Worm (Caenorhabditis elegans): ENCODE data around the gene subs-4.

The subs-4 gene

DNA sequence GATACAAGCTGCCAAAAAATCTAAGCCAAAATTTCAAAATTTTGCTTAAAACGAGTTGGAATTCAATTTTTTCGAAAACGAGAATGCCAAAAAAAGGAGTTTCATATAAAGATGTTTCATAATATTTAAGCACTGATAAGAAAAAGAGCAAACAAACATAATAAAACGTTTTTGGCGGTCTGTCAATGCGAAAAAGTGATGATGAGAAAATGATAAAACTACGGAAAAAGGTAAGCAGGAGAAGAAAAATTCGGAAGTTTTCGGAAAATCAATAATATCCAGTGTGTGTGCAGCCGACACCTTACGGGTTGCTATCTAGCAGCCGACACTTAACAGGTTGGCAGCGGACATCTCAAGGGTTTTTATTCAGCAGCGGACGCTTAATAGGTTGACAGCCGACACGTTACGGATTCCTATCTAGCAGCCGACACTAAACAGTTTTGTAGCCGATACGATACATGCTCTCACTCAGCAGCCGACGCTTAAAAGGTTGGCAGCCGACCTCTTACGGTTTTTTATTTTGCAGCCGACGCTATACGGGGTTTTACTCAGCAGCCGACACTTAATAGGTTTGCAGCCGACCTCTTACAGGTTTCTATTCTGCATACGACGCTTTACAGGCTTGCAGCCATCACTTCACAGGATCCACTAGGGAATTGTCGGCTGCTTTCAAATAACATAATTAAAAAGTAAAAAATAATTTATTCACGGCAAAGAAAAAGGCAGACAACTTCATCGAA lies 9.7 kb upstream of the subs-4 start:
- TF ChIP-seq mep-1 (tag; optimal IDR thresholded peaks at IDR 0.05) (peak; percentile 24), ZK546.5 (tag; optimal IDR thresholded peaks at IDR 0.05) (no peak), lin-38 (GFP tag; IDR thresholded peaks at IDR 0.05) (no peak), dmd-6 (GFP tag; IDR thresholded peaks at IDR 0.05) (peak; percentile 29; the same call in 1 of the 2 replicates), daf-12 (tag; optimal IDR thresholded peaks at IDR 0.05) (no peak), nhr-11 (tag; optimal IDR thresholded peaks at IDR 0.05) (no peak), hlh-11 (tag; optimal IDR thresholded peaks at IDR 0.05) (no peak), snpc-4 (tag; optimal IDR thresholded peaks at IDR 0.05) (peak; percentile 76), rbr-2 (tag; optimal IDR thresholded peaks at IDR 0.05) (no peak), nhr-48 (tag; optimal IDR thresholded peaks at IDR 0.05) (no peak), pqm-1 (tag; optimal IDR thresholded peaks at IDR 0.05) (peak; percentile 27), lin-15B (tag; optimal IDR thresholded peaks at IDR 0.05) (no peak), tra-1 (GFP tag; IDR thresholded peaks at IDR 0.05) (no peak), ceh-32 (tag; optimal IDR thresholded peaks at IDR 0.05; ENCODE audit: poor library complexity) (no peak), F37D6.2 (tag; optimal IDR thresholded peaks at IDR 0.05) (no peak), Y75B8A.6 (GFP tag; IDR thresholded peaks at IDR 0.05) (no peak), nhr-10 (tag; optimal IDR thresholded peaks at IDR 0.05) (no peak), attf-4 (tag; optimal IDR thresholded peaks at IDR 0.05) (no peak), nhr-76 (tag; optimal IDR thresholded peaks at IDR 0.05) (no peak), tag-97 (GFP tag; IDR thresholded peaks at IDR 0.05) (no peak), ceh-28 (tag; optimal IDR thresholded peaks at IDR 0.05) (no peak), mxl-2 (GFP tag; conservative IDR thresholded peaks at IDR 0.05) (no peak), skn-1 (tag; optimal IDR thresholded peaks at IDR 0.05) (no peak), zip-11 (GFP tag; IDR thresholded peaks at IDR 0.05) (no peak), lim-7 (GFP tag; IDR thresholded peaks at IDR 0.05) (no peak), ztf-7 (tag; optimal IDR thresholded peaks at IDR 0.05) (no peak), nhr-6 (tag; optimal IDR thresholded peaks at IDR 0.05) (no peak), arid-1 (GFP tag; conservative IDR thresholded peaks at IDR 0.05) (no peak), lsy-2 (tag; optimal IDR thresholded peaks at IDR 0.05) (no peak), ZK337.2 (GFP tag; IDR thresholded peaks at IDR 0.05) (no peak), nhr-41 (GFP tag; IDR thresholded peaks at IDR 0.05) (no peak), daf-8 (GFP tag; IDR thresholded peaks at IDR 0.05) (no peak), mdt-29 (GFP tag; IDR thresholded peaks at IDR 0.05) (no peak), nhr-102 (tag; optimal IDR thresholded peaks at IDR 0.05) (peak; percentile 5), fos-1 (tag; optimal IDR thresholded peaks at IDR 0.05) (no peak), duxl-1 (tag; optimal IDR thresholded peaks at IDR 0.05; ENCODE audit: poor library complexity) (no peak), Y48G9A.11 (GFP tag; IDR thresholded peaks at IDR 0.05) (no peak), vab-7 (GFP tag; IDR thresholded peaks at IDR 0.05) (no peak), F10B5.3 (tag; optimal IDR thresholded peaks at IDR 0.05) (no peak), pha-4 (GFP tag; IDR thresholded peaks at IDR 0.05) (no peak), pha-4 (tag; optimal IDR thresholded peaks at IDR 0.05) (no peak), dmd-9 (GFP tag; IDR thresholded peaks at IDR 0.05) (no peak), ama-1 (optimal IDR thresholded peaks at IDR 0.05) (no peak), jun-1 (tag; optimal IDR thresholded peaks at IDR 0.05) (no peak), zfp-3 (GFP tag; conservative IDR thresholded peaks at IDR 0.05) (no peak), spr-3 (GFP tag; optimal IDR thresholded peaks at IDR 0.05) (no peak), D1046.2 (GFP tag; IDR thresholded peaks at IDR 0.05) (no peak), F44E2.7 (GFP tag; IDR thresholded peaks at IDR 0.05) (no peak), daf-19 (GFP tag; conservative IDR thresholded peaks at IDR 0.05) (no peak), ctbp-1 (GFP tag; IDR thresholded peaks at IDR 0.05) (no peak), ceh-62 (tag; optimal IDR thresholded peaks at IDR 0.05) (no peak), lin-13 (GFP tag; optimal IDR thresholded peaks at IDR 0.05) (peak; percentile 97), lir-3 (tag; optimal IDR thresholded peaks at IDR 0.05) (no peak)
